Worm (Caenorhabditis elegans): ENCODE data around the gene C01G10.18.

Gene C01G10.18

DNA sequence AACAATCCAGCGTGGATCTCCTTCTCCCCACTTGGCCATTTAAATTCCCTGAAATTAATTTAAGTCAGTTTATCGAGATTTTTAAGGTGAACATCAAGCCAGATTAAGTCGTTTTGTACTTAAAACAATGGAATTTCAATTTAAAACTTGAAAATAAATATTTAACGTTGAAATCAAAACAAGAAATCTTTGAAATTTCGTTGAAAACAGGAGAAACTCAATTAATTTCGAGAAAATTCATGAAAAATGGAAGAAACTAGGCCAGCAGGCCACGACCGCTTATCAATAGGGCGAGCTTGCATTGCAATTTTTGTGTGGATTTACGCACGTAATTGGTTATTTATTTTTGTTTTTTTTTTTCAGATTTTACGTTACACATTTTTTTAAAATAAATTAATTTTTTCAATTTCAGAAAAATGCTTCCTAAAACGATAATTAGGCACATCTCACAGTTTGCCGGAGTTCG is 3.1 kb downstream of the C01G10.18 start, which contains the start of the genes ahsa-1 and C01G10.7 (continued):
- TF ChIP-seq unc-130 (GFP tag; optimal IDR thresholded peaks at IDR 0.05), result peak; percentile 98
- peak; percentile 66 for TF ChIP-seq nhr-11 (tag; optimal IDR thresholded peaks at IDR 0.05)
- TF ChIP-seq ZK337.2 (GFP tag; IDR thresholded peaks at IDR 0.05), result peak; percentile 91
- peak; percentile 40 for TF ChIP-seq ztf-7 (tag; optimal IDR thresholded peaks at IDR 0.05)
- TF ChIP-seq duxl-1 (tag; optimal IDR thresholded peaks at IDR 0.05; ENCODE audit: poor library complexity), result peak; percentile 72
- no peak for TF ChIP-seq lir-3 (tag; optimal IDR thresholded peaks at IDR 0.05)
- TF ChIP-seq Y75B8A.6 (GFP tag; IDR thresholded peaks at IDR 0.05), result no peak
- no peak for TF ChIP-seq skn-1 (tag; optimal IDR thresholded peaks at IDR 0.05)
- TF ChIP-seq spr-3 (GFP tag; optimal IDR thresholded peaks at IDR 0.05), result no peak
- TF ChIP-seq pqm-1 (tag; optimal IDR thresholded peaks at IDR 0.05), result peak; percentile 72
- peak; percentile 86 for TF ChIP-seq dmd-6 (GFP tag; IDR thresholded peaks at IDR 0.05)
- TF ChIP-seq unc-62 (GFP tag; optimal IDR thresholded peaks at IDR 0.05 in 1 of 2), result no peak
- no peak for TF ChIP-seq unc-62 (tag; optimal IDR thresholded peaks at IDR 0.05)
- no peak for TF ChIP-seq ceh-62 (tag; optimal IDR thresholded peaks at IDR 0.05)
- TF ChIP-seq zfp-3 (GFP tag; conservative IDR thresholded peaks at IDR 0.05), result 0 out of 2 replicates have a peak, but pooled peaks have one; percentile 32
- TF ChIP-seq nhr-42 (GFP tag; IDR thresholded peaks at IDR 0.05), result peak; percentile 46; the same call in 1 of the 2 replicates
- peak; percentile 72; the same call in 1 of the 2 replicates for TF ChIP-seq ceh-44 (GFP tag; IDR thresholded peaks at IDR 0.05)
- TF ChIP-seq madf-9 (GFP tag; conservative IDR thresholded peaks at IDR 0.05), result peak; percentile 75
- TF ChIP-seq php-3 (GFP tag; IDR thresholded peaks at IDR 0.05), result no peak
- TF ChIP-seq nhr-77 (tag; optimal IDR thresholded peaks at IDR 0.05), result peak; percentile 88
- peak; percentile 74 for TF ChIP-seq hlh-11 (tag; optimal IDR thresholded peaks at IDR 0.05)
- TF ChIP-seq mdt-29 (GFP tag; IDR thresholded peaks at IDR 0.05), result peak; percentile 52; the same call in 1 of the 2 replicates
- no peak for TF ChIP-seq lim-7 (GFP tag; IDR thresholded peaks at IDR 0.05)
- no peak for TF ChIP-seq zip-11 (GFP tag; IDR thresholded peaks at IDR 0.05)
- TF ChIP-seq egl-43 (GFP tag; IDR thresholded peaks at IDR 0.05), result no peak
- TF ChIP-seq lin-38 (GFP tag; IDR thresholded peaks at IDR 0.05), result peak; percentile 99
- TF ChIP-seq tra-1 (GFP tag; IDR thresholded peaks at IDR 0.05), result peak; percentile 58; the same call in 1 of the 2 replicates
- TF ChIP-seq zip-2 (tag; optimal IDR thresholded peaks at IDR 0.05), result no peak
- TF ChIP-seq ztf-11 (tag; optimal IDR thresholded peaks at IDR 0.05), result no peak
- peak; percentile 82 for TF ChIP-seq Y48G9A.11 (GFP tag; IDR thresholded peaks at IDR 0.05)
- no peak for TF ChIP-seq jun-1 (tag; optimal IDR thresholded peaks at IDR 0.05)
- TF ChIP-seq vab-7 (GFP tag; IDR thresholded peaks at IDR 0.05), result peak; percentile 49; the same call in 1 of the 2 replicates
- TF ChIP-seq attf-4 (tag; optimal IDR thresholded peaks at IDR 0.05), result no peak
- no peak for TF ChIP-seq nhr-111 (GFP tag; optimal IDR thresholded peaks at IDR 0.05)
- TF ChIP-seq nhr-25 (tag; optimal IDR thresholded peaks at IDR 0.05; ENCODE audit: borderline replicate concordance, insufficient read depth), result no peak
- no peak for TF ChIP-seq set-16 (GFP tag; IDR thresholded peaks at IDR 0.05)
- no peak for TF ChIP-seq snpc-4 (tag; optimal IDR thresholded peaks at IDR 0.05)
- TF ChIP-seq daf-19 (GFP tag; conservative IDR thresholded peaks at IDR 0.05), result no peak
- no peak for TF ChIP-seq nhr-102 (tag; optimal IDR thresholded peaks at IDR 0.05)
- no peak for TF ChIP-seq nhr-76 (tag; optimal IDR thresholded peaks at IDR 0.05)
- TF ChIP-seq ceh-82 (tag; optimal IDR thresholded peaks at IDR 0.05), result no peak
- TF ChIP-seq lsy-2 (tag; optimal IDR thresholded peaks at IDR 0.05), result peak; percentile 64 to 94
- TF ChIP-seq F26F4.8 (GFP tag; conservative IDR thresholded peaks at IDR 0.05), result no peak
- TF ChIP-seq ces-1 (GFP tag; optimal IDR thresholded peaks at IDR 0.05), result peak; percentile 60
- no peak for TF ChIP-seq egl-27 (tag; optimal IDR thresholded peaks at IDR 0.05)
- TF ChIP-seq dpl-1 (GFP tag; optimal IDR thresholded peaks at IDR 0.05), result peak; percentile 84
- TF ChIP-seq nhr-28 (tag; optimal IDR thresholded peaks at IDR 0.05), result peak; percentile 64
- no peak for TF ChIP-seq saeg-2 (GFP tag; IDR thresholded peaks at IDR 0.05)
- TF ChIP-seq F49E8.2 (tag; optimal IDR thresholded peaks at IDR 0.05; ENCODE audit: borderline replicate concordance), result peak; percentile 56
- no peak for TF ChIP-seq mep-1 (tag; optimal IDR thresholded peaks at IDR 0.05)
- TF ChIP-seq lin-15B (tag; optimal IDR thresholded peaks at IDR 0.05), result peak; percentile 91
- TF ChIP-seq ctbp-1 (GFP tag; IDR thresholded peaks at IDR 0.05), result no peak

Measured in whole organism, L4 larva.